Fruit fly (Drosophila melanogaster) whole organism, prepupa: Measurements from ENCODE around the gene Dus2.

ENCODE experiments used
- Blimp-1 ChIP-seq: fragments of 200-800 bp; sonication (Bioruptor generic); optimal IDR thresholded peaks from 3 replicates; lab custom pipeline; 2017; ENCODE audit warnings: missing biosample characterization, missing genetic modification characterization, mild to moderate bottlenecking, moderate library complexity, missing genetic modification reagents
- CG10631 ChIP-seq: fragments of 200-800 bp; sonication (Bioruptor generic); optimal IDR thresholded peaks from 2 replicates; lab custom pipeline; 2016; ENCODE audit warnings: missing biosample characterization, missing genetic modification characterization
- CG10669 ChIP-seq: fragments of 200-800 bp; sonication (Bioruptor generic); optimal IDR thresholded peaks from 3 replicates; lab custom pipeline; 2018; ENCODE audit warnings: missing biosample characterization, mild to moderate bottlenecking, missing genetic modification characterization, moderate library complexity
- CG11762 ChIP-seq: fragments of 200-800 bp; sonication (Bioruptor generic); optimal IDR thresholded peaks from 3 replicates; lab custom pipeline; 2016; ENCODE audit warnings: missing biosample characterization, missing genetic modification characterization; ENCODE audit not compliant: insufficient read depth
- CG15336 ChIP-seq: fragments of 200-800 bp; sonication (Bioruptor generic); IDR thresholded peaks from 2 replicates; pipeline ENCODE4 v1.3.6; 2022; ENCODE audit warnings: missing biosample characterization, missing genetic modification characterization
- CG16779 ChIP-seq: fragments of 200-800 bp; sonication (Bioruptor generic); optimal IDR thresholded peaks from 3 replicates; lab custom pipeline; 2017; ENCODE audit warnings: missing biosample characterization, mild to moderate bottlenecking, missing genetic modification characterization
- CG3032 ChIP-seq: fragments of 200-800 bp; optimal IDR thresholded peaks from 2 replicates; lab custom pipeline; 2019; ENCODE audit warnings: missing biosample characterization, mild to moderate bottlenecking, missing genetic modification characterization, moderate library complexity
- CG31627 ChIP-seq: fragments of 200-800 bp; sonication (Bioruptor generic); optimal IDR thresholded peaks from 3 replicates; lab custom pipeline; 2016; ENCODE audit warnings: missing biosample characterization, missing genetic modification characterization
- CG32006 ChIP-seq: fragments of 200-800 bp; sonication (Bioruptor generic); optimal IDR thresholded peaks from 3 replicates; lab custom pipeline; 2017; ENCODE audit warnings: missing biosample characterization, mild to moderate bottlenecking, missing genetic modification characterization
- CG34406 ChIP-seq: fragments of 200-800 bp; sonication (Bioruptor generic); optimal IDR thresholded peaks from 3 replicates; lab custom pipeline; 2016; ENCODE audit warnings: missing biosample characterization, missing genetic modification characterization
- CG3919 ChIP-seq: fragments of 200-800 bp; sonication (Bioruptor generic); optimal IDR thresholded peaks from 3 replicates; lab custom pipeline; 2016; ENCODE audit warnings: missing biosample characterization, missing genetic modification characterization
- CG6163 ChIP-seq: fragments of 200-800 bp; sonication (Bioruptor generic); IDR thresholded peaks from 3 replicates; pipeline ENCODE4 v1.3.6; 2022; ENCODE audit warnings: missing biosample characterization, missing genetic modification characterization
- CG6276 ChIP-seq: fragments of 200-800 bp; sonication (Bioruptor generic); optimal IDR thresholded peaks from 2 replicates; lab custom pipeline; 2017; ENCODE audit warnings: missing biosample characterization, mild to moderate bottlenecking, missing genetic modification characterization
- CG6808 ChIP-seq: fragments of 200-800 bp; sonication (Bioruptor generic); optimal IDR thresholded peaks from 3 replicates; lab custom pipeline; 2017; ENCODE audit warnings: missing biosample characterization, missing genetic modification characterization, mild to moderate bottlenecking, moderate library complexity, missing genetic modification reagents
- CG6854 ChIP-seq: fragments of 200-800 bp; sonication (Bioruptor generic); optimal IDR thresholded peaks from 2 replicates; lab custom pipeline; 2017; ENCODE audit warnings: missing biosample characterization, mild to moderate bottlenecking, missing genetic modification characterization
- CG7368 ChIP-seq: fragments of 200-800 bp; sonication (Bioruptor generic); optimal IDR thresholded peaks from 3 replicates; lab custom pipeline; 2016; ENCODE audit warnings: missing biosample characterization, missing genetic modification characterization
- CG8119 ChIP-seq: fragments of 200-800 bp; sonication (Bioruptor generic); IDR thresholded peaks from 3 replicates; pipeline ENCODE4 v1.3.6; 2022; ENCODE audit warnings: missing biosample characterization, missing genetic modification characterization
- CG8319 ChIP-seq: fragments of 200-800 bp; sonication (Bioruptor generic); optimal IDR thresholded peaks from 3 replicates; lab custom pipeline; 2016; ENCODE audit warnings: missing biosample characterization, missing genetic modification characterization
- CG9139 ChIP-seq: fragments of 200-800 bp; sonication (Bioruptor generic); optimal IDR thresholded peaks from 3 replicates; lab custom pipeline; 2017; ENCODE audit warnings: missing biosample characterization, mild to moderate bottlenecking, missing genetic modification characterization
- Eip75B ChIP-seq: fragments of 200-800 bp; sonication (Bioruptor generic); optimal IDR thresholded peaks from 3 replicates; lab custom pipeline; 2016; ENCODE audit warnings: missing biosample characterization, missing genetic modification characterization
- Eip78C ChIP-seq: fragments of 200-800 bp; sonication (Bioruptor generic); peaks from one replicate; lab custom pipeline; 2016; ENCODE audit warnings: missing biosample characterization, missing genetic modification characterization
- Eip93F ChIP-seq: fragments of 200-800 bp; sonication (Bioruptor generic); optimal IDR thresholded peaks from 2 replicates; lab custom pipeline; 2016; ENCODE audit warnings: missing biosample characterization, mild to moderate bottlenecking, missing genetic modification characterization
- Ets21C ChIP-seq: fragments of 200-800 bp; sonication (Bioruptor generic); optimal IDR thresholded peaks from 3 replicates; lab custom pipeline; 2016; ENCODE audit warnings: missing biosample characterization, missing genetic modification characterization
- Ets96B ChIP-seq: fragments of 200-800 bp; optimal IDR thresholded peaks from 2 replicates; lab custom pipeline; 2019; ENCODE audit warnings: missing biosample characterization, mild to moderate bottlenecking, missing genetic modification characterization, moderate library complexity
- Gug ChIP-seq: fragments of 200-800 bp; sonication (Bioruptor generic); IDR thresholded peaks from 2 replicates; pipeline ENCODE4 v1.3.6; 2022; ENCODE audit warnings: missing biosample characterization, missing genetic modification characterization
- Hr38 ChIP-seq: sonication (Bioruptor generic); optimal IDR thresholded peaks from 2 replicates; lab custom pipeline; 2016; ENCODE audit warnings: missing biosample characterization, missing genetic modification characterization
- Hr39 ChIP-seq: fragments of 200-800 bp; sonication (Bioruptor generic); optimal IDR thresholded peaks from 2 replicates; lab custom pipeline; 2016; ENCODE audit warnings: missing biosample characterization, missing genetic modification characterization
- Hr4 ChIP-seq: fragments of 200-800 bp; sonication (Bioruptor generic); optimal IDR thresholded peaks from 3 replicates; lab custom pipeline; 2016; ENCODE audit warnings: missing biosample characterization, missing genetic modification characterization
- Lpt ChIP-seq: fragments of 200-800 bp; sonication (Bioruptor generic); optimal IDR thresholded peaks from 3 replicates; lab custom pipeline; 2016; ENCODE audit warnings: missing biosample characterization, missing genetic modification characterization
- Met ChIP-seq: fragments of 200-800 bp; sonication (Bioruptor generic); optimal IDR thresholded peaks from 3 replicates; lab custom pipeline; 2016; ENCODE audit warnings: missing biosample characterization, missing genetic modification characterization
- OdsH ChIP-seq: fragments of 200-800 bp; sonication (Bioruptor generic); optimal IDR thresholded peaks from 3 replicates; lab custom pipeline; 2016; ENCODE audit warnings: missing biosample characterization, missing genetic modification characterization
- Sox102F ChIP-seq: fragments of 200-800 bp; sonication (Bioruptor generic); optimal IDR thresholded peaks from 2 replicates; lab custom pipeline; 2016; ENCODE audit warnings: missing biosample characterization, mild to moderate bottlenecking, missing genetic modification characterization
- Sox14 ChIP-seq: fragments of 200-800 bp; sonication (Bioruptor generic); optimal IDR thresholded peaks from 3 replicates; lab custom pipeline; 2016; ENCODE audit warnings: missing biosample characterization, missing genetic modification characterization
- Sox15 ChIP-seq: fragments of 200-800 bp; sonication (Bioruptor generic); optimal IDR thresholded peaks from 3 replicates; lab custom pipeline; 2016; ENCODE audit warnings: missing biosample characterization, missing genetic modification characterization
- achi ChIP-seq: fragments of 200-800 bp; sonication (Bioruptor generic); optimal IDR thresholded peaks from 3 replicates; lab custom pipeline; 2016; ENCODE audit warnings: missing biosample characterization, missing genetic modification characterization
- acj6 ChIP-seq: fragments of 200-800 bp; sonication (Bioruptor generic); optimal IDR thresholded peaks from 3 replicates; lab custom pipeline; 2016; ENCODE audit warnings: missing biosample characterization, missing genetic modification characterization
- cyc ChIP-seq: fragments of 200-800 bp; sonication (Bioruptor generic); optimal IDR thresholded peaks from 3 replicates; lab custom pipeline; 2016; ENCODE audit warnings: missing biosample characterization, missing genetic modification characterization
- dac ChIP-seq: fragments of 200-800 bp; sonication (Bioruptor generic); optimal IDR thresholded peaks from 2 replicates; lab custom pipeline; 2017; ENCODE audit warnings: missing biosample characterization, mild to moderate bottlenecking, missing genetic modification characterization
- dsx ChIP-seq: fragments of 200-800 bp; optimal IDR thresholded peaks from 3 replicates; lab custom pipeline; 2019; ENCODE audit warnings: missing biosample characterization, mild to moderate bottlenecking, missing genetic modification characterization, moderate library complexity; ENCODE audit not compliant: poor library complexity, severe bottlenecking
- eg ChIP-seq: fragments of 200-800 bp; sonication (Bioruptor generic); IDR thresholded peaks from 3 replicates; pipeline ENCODE4 v1.3.6; 2022; ENCODE audit warnings: missing biosample characterization, missing genetic modification characterization
- esn ChIP-seq: fragments of 200-800 bp; sonication (Bioruptor generic); optimal IDR thresholded peaks from 2 replicates; lab custom pipeline; 2016; ENCODE audit warnings: missing biosample characterization, mild to moderate bottlenecking, missing genetic modification characterization, moderate library complexity
- fd59A ChIP-seq: fragments of 200-800 bp; sonication (Bioruptor generic); optimal IDR thresholded peaks from 2 replicates; lab custom pipeline; 2017; ENCODE audit warnings: missing biosample characterization, mild to moderate bottlenecking, missing genetic modification characterization, missing genetic modification reagents
- fkh ChIP-seq: fragments of 200-800 bp; sonication (Bioruptor generic); optimal IDR thresholded peaks from 3 replicates; lab custom pipeline; 2017; ENCODE audit warnings: missing biosample characterization, mild to moderate bottlenecking, missing genetic modification characterization, moderate library complexity
- lz ChIP-seq: fragments of 200-800 bp; sonication (Bioruptor generic); optimal IDR thresholded peaks from 3 replicates; lab custom pipeline; 2016; ENCODE audit warnings: missing biosample characterization, missing genetic modification characterization
- net ChIP-seq: fragments of 200-800 bp; sonication (Bioruptor generic); optimal IDR thresholded peaks from 3 replicates; lab custom pipeline; 2016; ENCODE audit warnings: missing biosample characterization, missing genetic modification characterization
- salr ChIP-seq, 2 experiments: fragments of 200-800 bp; sonication (Bioruptor generic); optimal IDR thresholded peaks; 3 replicates each; lab custom pipeline; 2016 to 2018; ENCODE audit warnings: missing biosample characterization in 2 of 2, missing genetic modification characterization in 2 of 2, mild to moderate bottlenecking in 1 of 2
- spab ChIP-seq: fragments of 200-800 bp; sonication (Bioruptor generic); optimal IDR thresholded peaks from 2 replicates; lab custom pipeline; 2017; ENCODE audit warnings: missing biosample characterization, mild to moderate bottlenecking, missing genetic modification characterization, missing genetic modification reagents
- ss ChIP-seq, 2 experiments: fragments of 200-800 bp; sonication (Bioruptor generic); optimal IDR thresholded peaks; 2 replicates in 1 of 2; 3 replicates in 1 of 2; lab custom pipeline; 2017 to 2018; ENCODE audit warnings: mild to moderate bottlenecking in 2 of 2, missing biosample characterization in 2 of 2, missing genetic modification characterization in 2 of 2, moderate library complexity in 1 of 2
- svp ChIP-seq: fragments of 200-800 bp; sonication (Bioruptor generic); peaks from one replicate; lab custom pipeline; 2016; ENCODE audit warnings: missing biosample characterization, missing genetic modification characterization
- topi ChIP-seq: fragments of 200-800 bp; sonication (Bioruptor generic); optimal IDR thresholded peaks from 3 replicates; lab custom pipeline; 2016; ENCODE audit warnings: missing biosample characterization, missing genetic modification characterization
- vri ChIP-seq: fragments of 200-800 bp; sonication (Bioruptor generic); optimal IDR thresholded peaks from 3 replicates; lab custom pipeline; 2016; ENCODE audit warnings: missing biosample characterization, mild to moderate bottlenecking, missing genetic modification characterization

Gene Dus2

DNA sequence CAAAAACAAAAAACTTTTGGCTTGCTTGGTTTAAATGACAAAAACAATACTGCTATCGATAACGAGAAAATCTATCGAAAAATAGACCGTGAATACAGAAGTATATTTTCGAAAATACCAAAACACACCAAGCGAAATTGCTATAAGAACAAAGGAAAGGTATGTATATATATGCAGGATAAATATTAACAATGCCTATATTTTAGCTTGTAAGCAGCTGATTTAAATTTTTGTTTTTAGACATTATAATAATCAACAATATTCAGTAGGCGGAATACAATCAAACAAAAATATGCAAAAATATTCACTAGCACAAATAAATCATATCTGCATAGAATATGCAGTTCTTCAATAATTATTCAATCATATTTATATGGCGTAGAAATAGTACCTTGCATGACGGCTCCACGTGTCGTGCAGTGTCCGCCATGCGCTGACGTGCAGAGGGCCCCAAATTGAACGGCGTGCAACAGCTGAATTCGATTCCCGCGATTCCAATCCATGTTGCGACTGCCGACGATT lies at the start of gene Dus2, which contains the start of gene Fbxl4:
Dus2 (plus strand) TSS at position 116 of the 522 bp plus-strand sequence.
Fbxl4 (minus strand) TSS at position 51 of the 522 bp plus-strand sequence.
- TF ChIP-seq achi (GFP tag; lab: Kevin White, UChicago) (peak; percentile 88), Gug (GFP tag; lab: Robert Waterston, UW) (peak; percentile 77), lz (GFP tag; lab: Kevin White, UChicago) (peak; percentile 93), CG6276 (peak; percentile 75), ss (GFP tag; optimal IDR thresholded peaks at IDR 0.05; lab: Kevin White, UChicago) (peak; percentile 67 to 82), CG8319 (GFP tag; lab: Kevin White, UChicago) (peak; percentile 87), Sox15 (GFP tag; lab: Kevin White, UChicago) (peak; percentile 91), acj6 (peak; percentile 94), cyc (GFP tag; lab: Kevin White, UChicago) (peak; percentile 93), fkh (GFP tag; lab: Kevin White, UChicago) (no peak), esn (peak; percentile 93), CG32006 (peak; percentile 90), Ets96B (tag; lab: Kevin White, UChicago) (peak; percentile 84), CG9139 (GFP tag; lab: Kevin White, UChicago) (peak; percentile 43), salr (GFP tag; optimal IDR thresholded peaks at IDR 0.05; lab: Kevin White, UChicago) (peak; percentile 73 to 89), Hr4 (GFP tag; lab: Kevin White, UChicago) (peak; percentile 93), CG7368 (GFP tag; lab: Kevin White, UChicago) (peak; percentile 84), CG10631 (GFP tag; lab: Kevin White, UChicago) (peak; percentile 93), CG15336 (GFP tag; lab: Robert Waterston, UW) (peak; percentile 85), net (GFP tag; lab: Kevin White, UChicago) (peak; percentile 85), CG16779 (tag; lab: Kevin White, UChicago) (no peak), Ets21C (GFP tag; lab: Kevin White, UChicago) (peak; percentile 91), fd59A (peak; percentile 76), svp (GFP tag; lab: Kevin White, UChicago) (peak; percentile 96), Lpt (peak; percentile 77), CG6808 (GFP tag; lab: Kevin White, UChicago) (peak; percentile 81), spab (GFP tag; lab: Kevin White, UChicago) (peak; percentile 73), dsx (peak; percentile 76), Met (GFP tag; lab: Kevin White, UChicago) (peak; percentile 91), Sox102F (peak; percentile 86), dac (peak; percentile 84), CG10669 (GFP tag; lab: Kevin White, UChicago) (peak; percentile 84), CG11762 (GFP tag; lab: Kevin White, UChicago) (peak; percentile 82), topi (GFP tag; lab: Kevin White, UChicago) (peak; percentile 94), CG34406 (peak; percentile 86), CG8119 (GFP tag; lab: Robert Waterston, UW) (peak; percentile 85), Blimp-1 (GFP tag; lab: Kevin White, UChicago) (peak; percentile 68), CG6854 (peak; percentile 52), CG3032 (tag; lab: Kevin White, UChicago) (peak; percentile 87), Hr38 (GFP tag; lab: Kevin White, UChicago) (peak; percentile 47), Eip78C (GFP tag; lab: Kevin White, UChicago) (peak; percentile 96), Eip75B (peak; percentile 92), Sox14 (GFP tag; lab: Kevin White, UChicago) (peak; percentile 96), Eip93F (GFP tag; lab: Kevin White, UChicago) (peak; percentile 68), eg (GFP tag; lab: Robert Waterston, UW) (peak; percentile 89), CG31627 (GFP tag; lab: Kevin White, UChicago) (peak; percentile 94), CG6163 (peak; percentile 90), Hr39 (GFP tag; lab: Kevin White, UChicago) (peak; percentile 94), CG3919 (peak; percentile 92), OdsH (GFP tag; lab: Kevin White, UChicago) (peak; percentile 91), vri (GFP tag; lab: Kevin White, UChicago) (no peak)
